Worm (Caenorhabditis elegans) whole organism, L4/young adult: ENCODE results near the gene lst-2.

ENCODE experiments used
- W03F9.2 ChIP-seq: fragments of 150-350 bp; optimal IDR thresholded peaks from 2 replicates; lab custom pipeline; 2014; ENCODE audit warnings: missing biosample characterization, missing genetic modification characterization
- dao-5 ChIP-seq: sonication (generic microtip); optimal IDR thresholded peaks from 2 replicates; lab custom pipeline; 2016; ENCODE audit warnings: missing genotype, missing genetic modification characterization, moderate library complexity, missing compliant biosample characterization
- him-1 ChIP-seq: sonication (generic microtip); optimal IDR thresholded peaks from 2 replicates; lab custom pipeline; 2016; ENCODE audit warnings: missing genotype, missing genetic modification reagents, missing genetic modification characterization, missing compliant biosample characterization

Gene lst-2

ce11 chrX:4397460-4397859 lies 14.3 kb upstream of the lst-2 start:
- TF ChIP-seq him-1 (tag; lab: Kevin White, UChicago) = no peak

DNA sequence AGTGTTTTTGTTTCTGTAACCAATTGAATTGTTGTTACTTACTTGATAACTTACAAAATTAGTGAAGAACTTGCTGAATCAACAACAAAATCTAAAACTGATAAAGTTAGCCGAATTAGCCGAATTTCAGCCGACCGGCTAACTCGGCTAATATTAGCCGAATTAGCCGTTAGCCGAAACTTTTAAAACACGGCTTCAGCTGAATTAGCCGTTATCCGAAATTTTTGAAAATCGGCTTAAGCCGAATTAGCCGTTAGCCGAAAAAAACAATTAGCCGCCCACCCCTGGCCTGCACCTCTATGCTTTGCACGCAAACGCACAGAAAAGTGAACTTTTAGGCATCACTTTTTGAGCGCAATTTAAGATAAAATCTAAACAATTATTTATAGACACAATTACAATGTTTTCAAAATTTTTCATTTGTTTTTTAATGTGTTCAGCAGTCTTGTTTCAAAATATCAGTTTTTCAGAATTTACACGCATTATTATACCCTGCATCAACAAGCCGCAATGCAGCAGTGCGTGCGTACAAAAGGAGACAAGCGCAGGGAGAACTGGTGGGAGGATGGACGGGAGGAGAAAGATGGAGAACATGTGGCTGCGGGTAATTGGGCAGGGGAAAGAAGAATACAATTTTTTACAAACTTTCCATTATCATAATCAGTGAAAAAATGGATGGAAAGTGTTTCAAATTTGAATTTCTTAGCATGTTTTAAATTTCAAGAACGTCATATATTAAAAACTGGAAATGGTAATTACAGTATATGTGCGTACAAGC lies 12.1 kb upstream of the lst-2 start:
- TF ChIP-seq W03F9.2 (tag; lab: Kevin White, UChicago) = peak; percentile 46
- no peak for TF ChIP-seq dao-5 (tag; lab: Kevin White, UChicago)
- TF ChIP-seq him-1 (tag; lab: Kevin White, UChicago) = peak; percentile 73

DNA sequence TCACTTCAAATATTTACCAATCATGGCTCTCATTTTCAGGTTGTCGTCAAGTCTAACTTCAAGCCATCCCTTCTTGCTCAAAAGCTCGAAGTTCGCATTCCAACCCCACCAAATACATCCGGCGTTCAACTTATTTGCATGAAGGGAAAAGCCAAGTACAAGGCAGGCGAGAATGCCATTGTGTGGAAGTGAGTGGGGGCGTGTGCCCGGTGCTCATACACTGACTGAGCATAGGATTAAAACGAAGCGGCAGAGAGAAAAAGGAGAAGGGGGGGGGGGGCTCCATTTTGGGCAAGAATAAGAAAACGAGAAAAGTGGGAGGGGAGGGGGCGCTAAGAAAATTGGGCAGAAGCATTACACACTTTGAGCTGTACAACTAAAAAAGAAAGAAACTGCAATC lies 8.5 kb upstream of the lst-2 start:
- TF ChIP-seq dao-5 (tag; lab: Kevin White, UChicago) = no peak
- no peak for TF ChIP-seq W03F9.2 (tag; lab: Kevin White, UChicago)
- no peak for TF ChIP-seq him-1 (tag; lab: Kevin White, UChicago)

- TF ChIP-seq him-1 (tag; lab: Kevin White, UChicago) = peak; percentile 66
- TF ChIP-seq W03F9.2 (tag; lab: Kevin White, UChicago) = peak; percentile 60
- no peak for TF ChIP-seq dao-5 (tag; lab: Kevin White, UChicago)
These were observed 5.8 kb upstream of the lst-2 start, which contains the start of gene dpy-23 for ce11 chrX:4388834-4389409. dpy-23 (plus strand) TSS chrX:4389359.

ce11 chrX:4386493-4386892 lies 3.3 kb upstream of the lst-2 start:
- TF ChIP-seq him-1 (tag; lab: Kevin White, UChicago) = no peak
- no peak for TF ChIP-seq W03F9.2 (tag; lab: Kevin White, UChicago)
- TF ChIP-seq dao-5 (tag; lab: Kevin White, UChicago) = no peak

- no peak for TF ChIP-seq dao-5 (tag; lab: Kevin White, UChicago)
- no peak for TF ChIP-seq W03F9.2 (tag; lab: Kevin White, UChicago)
- TF ChIP-seq him-1 (tag; lab: Kevin White, UChicago) = no peak
These were observed 5.5 kb downstream of the lst-2 start, which contains the start of gene R160.12 for ce11 chrX:4377689-4378088. R160.12 (minus strand) TSS chrX:4377789.

DNA sequence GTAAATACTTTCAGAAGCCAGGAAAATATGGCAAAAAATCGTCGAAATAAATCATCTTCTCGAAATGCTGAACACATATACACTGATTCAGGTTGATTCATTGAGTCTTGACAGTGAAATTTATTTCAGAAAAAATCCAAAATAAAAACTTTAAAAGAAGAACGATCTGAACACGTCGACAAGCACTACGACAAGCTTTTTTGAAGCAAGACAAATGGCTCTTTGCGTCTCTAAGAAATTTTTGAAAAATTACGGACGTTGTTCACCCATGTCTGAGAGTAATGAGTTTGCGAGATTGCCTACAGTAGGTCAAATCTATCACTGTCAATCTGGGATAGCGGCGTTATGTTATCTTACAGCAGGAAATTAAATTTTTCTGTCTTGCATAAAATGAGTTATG lies 6.4 kb downstream of the lst-2 start, which contains the start of gene R160.2:
Gene R160.2 (minus strand): TSS at position 101 of the 400 bp plus-strand sequence.
- TF ChIP-seq him-1 (tag; lab: Kevin White, UChicago) (no peak), dao-5 (tag; lab: Kevin White, UChicago) (no peak), W03F9.2 (tag; lab: Kevin White, UChicago) (no peak)

DNA sequence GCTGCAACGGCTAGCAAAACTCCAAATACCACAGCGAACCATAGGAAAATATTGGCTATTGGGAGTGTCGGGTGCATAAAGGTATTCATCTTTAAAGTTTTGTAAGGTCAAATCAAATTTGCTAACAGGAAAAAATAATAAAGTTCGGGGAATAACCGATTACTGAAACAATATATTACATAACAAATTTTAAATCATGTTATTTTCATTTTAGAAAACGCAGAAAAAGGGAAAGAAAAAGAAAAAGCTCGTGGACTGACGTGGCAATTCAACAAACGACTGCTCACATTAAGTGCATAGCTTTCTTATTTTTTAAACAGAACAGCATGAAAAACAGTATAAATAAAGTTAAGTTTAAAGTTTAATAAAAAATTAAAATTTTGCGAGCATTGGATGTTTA lies 10.0 kb downstream of the lst-2 start, which contains the start of gene R160.6:
Gene R160.6 (minus strand): TSS at position 101 of the 400 bp plus-strand sequence.
- no peak for TF ChIP-seq W03F9.2 (tag; lab: Kevin White, UChicago)
- TF ChIP-seq him-1 (tag; lab: Kevin White, UChicago) = no peak
- no peak for TF ChIP-seq dao-5 (tag; lab: Kevin White, UChicago)

ce11 chrX:4371988-4372387 lies 11.2 kb downstream of the lst-2 start, which contains the start of gene R160.14:
R160.14 (minus strand) TSS chrX:4372088.
- TF ChIP-seq W03F9.2 (tag; lab: Kevin White, UChicago) (no peak), dao-5 (tag; lab: Kevin White, UChicago) (no peak), him-1 (tag; lab: Kevin White, UChicago) (no peak)

- TF ChIP-seq W03F9.2 (tag; lab: Kevin White, UChicago) = no peak
- TF ChIP-seq him-1 (tag; lab: Kevin White, UChicago) = no peak
- TF ChIP-seq dao-5 (tag; lab: Kevin White, UChicago) = no peak
These were observed 11.8 kb downstream of the lst-2 start, which contains the start of gene R160.13 for ce11 chrX:4371413-4371812. R160.13 (minus strand) TSS chrX:4371513.

DNA sequence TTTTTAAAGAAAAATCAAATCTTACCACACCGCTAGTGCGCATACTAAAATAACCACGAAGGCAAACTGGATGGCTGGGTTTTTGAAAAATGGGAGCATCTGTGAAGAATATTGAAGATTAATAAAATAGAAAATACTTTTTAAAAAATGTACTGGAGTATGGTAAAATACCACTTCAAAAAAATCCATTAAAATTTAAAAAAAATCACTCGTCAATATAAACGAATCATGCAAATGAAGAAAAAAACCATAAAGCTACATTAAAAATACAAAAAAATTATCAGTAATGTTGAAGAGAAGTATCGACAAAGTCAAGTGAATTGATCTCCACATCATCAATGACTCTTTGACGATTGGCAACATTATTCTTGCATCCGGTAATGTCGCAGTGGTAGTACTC lies 12.4 kb downstream of the lst-2 start, which contains the start of gene R160.5:
Gene R160.5 (minus strand): TSS at position 101 of the 400 bp plus-strand sequence.
- TF ChIP-seq W03F9.2 (tag; lab: Kevin White, UChicago) = no peak
- TF ChIP-seq dao-5 (tag; lab: Kevin White, UChicago) = no peak
- no peak for TF ChIP-seq him-1 (tag; lab: Kevin White, UChicago)

- no peak for TF ChIP-seq him-1 (tag; lab: Kevin White, UChicago)
- no peak for TF ChIP-seq W03F9.2 (tag; lab: Kevin White, UChicago)
- no peak for TF ChIP-seq dao-5 (tag; lab: Kevin White, UChicago)
These were observed 14.4 kb downstream of the lst-2 start, which contains the start of gene R160.4 for ce11 chrX:4368800-4369199. R160.4 (minus strand) TSS chrX:4368900.

ce11 chrX:4367414-4367813 lies 15.8 kb downstream of the lst-2 start, which contains the start of gene R160.10:
R160.10 (minus strand) TSS chrX:4367514.
- TF ChIP-seq dao-5 (tag; lab: Kevin White, UChicago) = no peak
- TF ChIP-seq him-1 (tag; lab: Kevin White, UChicago) = no peak
- no peak for TF ChIP-seq W03F9.2 (tag; lab: Kevin White, UChicago)
